Worm (Caenorhabditis elegans) whole organism, L4/young adult: ENCODE results near the gene oac-56.

Source experiments
- dao-5 ChIP-seq: sonication (generic microtip); optimal IDR thresholded peaks from 2 replicates; lab custom pipeline; 2016; ENCODE audit warnings: missing genotype, missing genetic modification characterization, moderate library complexity, missing compliant biosample characterization
- him-1 ChIP-seq: sonication (generic microtip); optimal IDR thresholded peaks from 2 replicates; lab custom pipeline; 2016; ENCODE audit warnings: missing genotype, missing genetic modification reagents, missing genetic modification characterization, missing compliant biosample characterization

DNA sequence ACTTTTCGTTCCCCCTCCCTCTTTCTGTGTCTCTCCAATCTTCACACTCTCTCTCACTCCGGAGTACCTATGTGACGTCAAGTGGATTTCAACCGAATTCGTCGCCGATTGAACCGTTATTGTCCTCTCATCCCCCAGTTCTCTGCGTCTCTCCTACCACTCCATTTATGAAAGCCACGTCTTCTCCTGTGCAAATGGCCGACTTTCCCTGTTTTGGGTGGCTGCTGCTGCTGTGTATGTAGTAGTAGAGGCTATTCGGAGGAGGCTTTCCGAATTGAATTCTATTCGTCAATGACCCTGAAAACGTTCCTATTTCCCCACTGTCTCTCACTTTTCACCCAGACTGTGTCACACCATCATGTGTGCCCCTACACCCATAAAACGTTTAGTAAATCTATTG lies 41.2 kb upstream of the oac-56 start:
- TF ChIP-seq dao-5 (tag; lab: Kevin White, UChicago) (no peak), him-1 (tag; lab: Kevin White, UChicago) (no peak)
